Worm (Caenorhabditis elegans) whole organism, late embryonic: ENCODE results near the gene etr-1.

Experiments used
- C38D4.7 ChIP-seq: fragments of 200-800 bp; sonication (Bioruptor generic); optimal IDR thresholded peaks from 2 replicates; lab custom pipeline; 2018; ENCODE audit warnings: mild to moderate bottlenecking, missing genetic modification characterization, moderate library complexity, missing compliant biosample characterization
- F13H6.1 ChIP-seq: sonication (generic microtip); optimal IDR thresholded peaks from 2 replicates; lab custom pipeline; 2016; ENCODE audit warnings: missing genetic modification characterization, missing compliant biosample characterization
- K02D7.2 ChIP-seq: sonication (generic microtip); optimal IDR thresholded peaks from 2 replicates; lab custom pipeline; 2017; ENCODE audit warnings: mild to moderate bottlenecking, missing genetic modification characterization, missing compliant biosample characterization
- K09A11.1 ChIP-seq: sonication (generic microtip); optimal IDR thresholded peaks from 2 replicates; lab custom pipeline; 2017; ENCODE audit warnings: antibody characterized with exemption, mild to moderate bottlenecking, missing genetic modification characterization, missing compliant biosample characterization; ENCODE audit not compliant: insufficient read depth
- T23F11.4 ChIP-seq: fragments of 200-800 bp; sonication (Bioruptor generic); optimal IDR thresholded peaks from 2 replicates; lab custom pipeline; 2018; ENCODE audit warnings: mild to moderate bottlenecking, missing genetic modification characterization, missing compliant biosample characterization
- Y22D7AL.16 ChIP-seq: sonication (generic microtip); optimal IDR thresholded peaks from 2 replicates; lab custom pipeline; 2016; ENCODE audit warnings: missing genetic modification characterization, missing compliant biosample characterization
- ceh-14 ChIP-seq: sonication (generic microtip); optimal IDR thresholded peaks from 2 replicates; lab custom pipeline; 2016; ENCODE audit warnings: missing genotype, missing genetic modification characterization, missing compliant biosample characterization
- ceh-18 ChIP-seq: sonication (generic microtip); optimal IDR thresholded peaks from 2 replicates; lab custom pipeline; 2016; ENCODE audit warnings: missing genetic modification characterization, missing compliant biosample characterization
- ceh-22 ChIP-seq: sonication (generic microtip); optimal IDR thresholded peaks from 2 replicates; lab custom pipeline; 2017; ENCODE audit warnings: missing biosample characterization, missing genetic modification characterization
- ceh-30 ChIP-seq: fragments of 150-350 bp; optimal IDR thresholded peaks from 2 replicates; lab custom pipeline; 2014; ENCODE audit warnings: missing biosample characterization, missing genetic modification characterization
- ceh-31 ChIP-seq: sonication (generic microtip); optimal IDR thresholded peaks from 2 replicates; lab custom pipeline; 2016; ENCODE audit warnings: missing genetic modification characterization, missing compliant biosample characterization
- ceh-34 ChIP-seq: sonication (generic microtip); optimal IDR thresholded peaks from 2 replicates; lab custom pipeline; 2016; ENCODE audit warnings: mild to moderate bottlenecking, missing genetic modification characterization, missing compliant biosample characterization
- ceh-45 ChIP-seq: fragments of 200-800 bp; sonication (Bioruptor generic); IDR thresholded peaks from 2 replicates; pipeline ENCODE4 v1.3.6; 2022; ENCODE audit warnings: missing genetic modification reagents, missing genetic modification characterization, missing compliant biosample characterization
- dmd-4 ChIP-seq: sonication (generic microtip); optimal IDR thresholded peaks from 2 replicates; lab custom pipeline; 2016; ENCODE audit warnings: borderline replicate concordance, missing genetic modification characterization, missing compliant biosample characterization
- eyg-1 ChIP-seq: sonication (generic microtip); optimal IDR thresholded peaks from 2 replicates; lab custom pipeline; 2016; ENCODE audit warnings: missing genotype, missing genetic modification characterization, missing compliant biosample characterization
- fax-1 ChIP-seq: sonication (generic microtip); optimal IDR thresholded peaks from 2 replicates; lab custom pipeline; 2016; ENCODE audit warnings: missing genotype, missing genetic modification characterization, missing compliant biosample characterization
- gmeb-2 ChIP-seq: sonication (generic microtip); optimal IDR thresholded peaks from 2 replicates; lab custom pipeline; 2016; ENCODE audit warnings: missing genetic modification characterization, inconsistent platforms, missing compliant biosample characterization
- hlh-13 ChIP-seq: fragments of 200-800 bp; sonication (Bioruptor generic); optimal IDR thresholded peaks from 2 replicates; lab custom pipeline; 2018; ENCODE audit warnings: mild to moderate bottlenecking, missing genetic modification characterization, missing compliant biosample characterization
- hlh-30 ChIP-seq: sonication (generic microtip); optimal IDR thresholded peaks from 2 replicates; lab custom pipeline; 2017; ENCODE audit warnings: antibody characterized with exemption, missing genetic modification characterization, missing compliant biosample characterization; ENCODE audit not compliant: insufficient read depth
- lim-6 ChIP-seq: sonication (generic microtip); optimal IDR thresholded peaks from 2 replicates; lab custom pipeline; 2016; ENCODE audit warnings: missing genetic modification characterization, missing compliant biosample characterization
- lin-11 ChIP-seq: fragments of 200-800 bp; sonication (Bioruptor generic); optimal IDR thresholded peaks from 2 replicates; lab custom pipeline; 2018; ENCODE audit warnings: mild to moderate bottlenecking, missing genetic modification characterization, missing compliant biosample characterization
- mec-3 ChIP-seq: sonication (generic microtip); optimal IDR thresholded peaks from 2 replicates; lab custom pipeline; 2016; ENCODE audit warnings: borderline replicate concordance, missing genetic modification characterization, missing compliant biosample characterization
- nfya-1 ChIP-seq: sonication (generic microtip); optimal IDR thresholded peaks from 2 replicates; lab custom pipeline; 2017; ENCODE audit warnings: missing genetic modification characterization, mild to moderate bottlenecking, missing compliant biosample characterization, antibody characterized with exemption, moderate library complexity
- nhr-232 ChIP-seq: sonication (generic microtip); optimal IDR thresholded peaks from 2 replicates; lab custom pipeline; 2016; ENCODE audit warnings: missing genetic modification characterization, missing compliant biosample characterization
- odd-2 ChIP-seq: sonication (generic microtip); optimal IDR thresholded peaks from 2 replicates; lab custom pipeline; 2017; ENCODE audit warnings: antibody characterized with exemption, mild to moderate bottlenecking, missing genetic modification characterization, missing compliant biosample characterization
- pax-1 ChIP-seq: fragments of 150-350 bp; optimal IDR thresholded peaks from 2 replicates; lab custom pipeline; 2014; ENCODE audit warnings: missing biosample characterization, missing genetic modification characterization
- pha-4 ChIP-seq: fragments of 150-350 bp; optimal IDR thresholded peaks from 2 replicates; lab custom pipeline; 2018; ENCODE audit warnings: missing biosample characterization, missing genetic modification reagents, missing genetic modification characterization
- pqm-1 ChIP-seq: sonication (generic microtip); optimal IDR thresholded peaks from 2 replicates; lab custom pipeline; 2016; ENCODE audit warnings: missing genetic modification characterization, missing compliant biosample characterization
- pros-1 ChIP-seq: fragments of 150-350 bp; optimal IDR thresholded peaks from 2 replicates; lab custom pipeline; 2014; ENCODE audit warnings: missing biosample characterization, missing genetic modification reagents, missing genetic modification characterization
- rnt-1 ChIP-seq: sonication (generic microtip); optimal IDR thresholded peaks from 2 replicates; lab custom pipeline; 2016; ENCODE audit warnings: missing genetic modification characterization, missing compliant biosample characterization
- sdc-2 ChIP-seq: sonication (generic microtip); optimal IDR thresholded peaks from 2 replicates; lab custom pipeline; 2016; ENCODE audit warnings: missing genotype, missing genetic modification characterization, missing compliant biosample characterization
- sox-4 ChIP-seq: sonication (generic microtip); optimal IDR thresholded peaks from 2 replicates; lab custom pipeline; 2017; ENCODE audit warnings: mild to moderate bottlenecking, missing genetic modification characterization, inconsistent platforms, missing compliant biosample characterization
- tbx-2 ChIP-seq: sonication (generic microtip); optimal IDR thresholded peaks from 2 replicates; lab custom pipeline; 2016; ENCODE audit warnings: missing genetic modification characterization, missing compliant biosample characterization
- unc-3 ChIP-seq, 2 experiments: fragments of 200-800 bp in 1 of 2; sonication (Bioruptor generic) in 1 of 2; sonication (generic microtip) in 1 of 2; conservative IDR thresholded peaks in 1 of 2; optimal IDR thresholded peaks in 1 of 2; 2 replicates each; pipeline versions ENCODE4 v1.3.6 to Lab custom; 2016 to 2022; ENCODE audit warnings: missing compliant biosample characterization in 2 of 2, missing genetic modification characterization in 2 of 2, missing genetic modification reagents in 1 of 2
- unc-42 ChIP-seq: sonication (generic microtip); optimal IDR thresholded peaks from 2 replicates; lab custom pipeline; 2016; ENCODE audit warnings: missing genotype, missing genetic modification characterization, missing compliant biosample characterization
- unc-55 ChIP-seq: sonication (generic microtip); optimal IDR thresholded peaks from 2 replicates; lab custom pipeline; 2017; ENCODE audit warnings: missing biosample characterization, missing genetic modification reagents, missing genetic modification characterization
- unc-86 ChIP-seq: sonication (generic microtip); optimal IDR thresholded peaks from 2 replicates; lab custom pipeline; 2016; ENCODE audit warnings: missing genetic modification characterization, missing compliant biosample characterization
- ztf-16 ChIP-seq: sonication (generic microtip); optimal IDR thresholded peaks from 2 replicates; lab custom pipeline; 2017; ENCODE audit warnings: missing genetic modification characterization, missing compliant biosample characterization

Gene etr-1

DNA sequence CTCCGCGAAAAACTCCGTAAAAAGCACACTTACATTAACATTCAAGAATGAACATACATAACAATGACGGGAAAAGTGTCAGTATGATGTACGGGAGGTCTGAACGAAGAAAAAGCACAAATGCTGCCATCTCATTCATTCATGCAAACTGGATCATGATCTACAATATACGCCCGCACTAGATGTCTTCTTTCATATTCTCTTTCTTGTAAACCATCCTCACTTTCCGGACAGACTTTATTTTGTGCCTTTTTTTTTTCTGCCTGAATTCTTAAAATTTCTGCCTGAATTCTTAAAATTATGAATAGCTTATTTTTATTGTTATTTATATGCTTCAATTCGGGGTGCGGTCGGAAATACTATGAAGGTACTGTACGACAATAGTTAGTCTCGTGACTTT, 27.0 kb upstream of the etr-1 start, which contains the start of gene K10B4.1:
Gene K10B4.1 (plus strand): TSS at position 301 of the 400 bp plus-strand sequence.
- TF ChIP-seq odd-2 (no peak), gmeb-2 (tag; lab: Kevin White, UChicago) (no peak), ceh-34 (tag; lab: Kevin White, UChicago) (no peak), ztf-16 (tag; lab: Kevin White, UChicago) (no peak), unc-86 (tag; lab: Kevin White, UChicago) (no peak), unc-42 (tag; lab: Kevin White, UChicago) (no peak), pros-1 (tag; lab: Kevin White, UChicago) (no peak), K09A11.1 (no peak), dmd-4 (tag; lab: Kevin White, UChicago) (no peak), Y22D7AL.16 (tag; lab: Kevin White, UChicago) (no peak), rnt-1 (tag; lab: Kevin White, UChicago) (no peak), lim-6 (tag; lab: Kevin White, UChicago) (no peak), T23F11.4 (no peak), eyg-1 (tag; lab: Kevin White, UChicago) (no peak), ceh-31 (no peak), hlh-13 (GFP tag; lab: Kevin White, UChicago) (no peak), pqm-1 (no peak), pax-1 (tag; lab: Kevin White, UChicago) (no peak)

DNA sequence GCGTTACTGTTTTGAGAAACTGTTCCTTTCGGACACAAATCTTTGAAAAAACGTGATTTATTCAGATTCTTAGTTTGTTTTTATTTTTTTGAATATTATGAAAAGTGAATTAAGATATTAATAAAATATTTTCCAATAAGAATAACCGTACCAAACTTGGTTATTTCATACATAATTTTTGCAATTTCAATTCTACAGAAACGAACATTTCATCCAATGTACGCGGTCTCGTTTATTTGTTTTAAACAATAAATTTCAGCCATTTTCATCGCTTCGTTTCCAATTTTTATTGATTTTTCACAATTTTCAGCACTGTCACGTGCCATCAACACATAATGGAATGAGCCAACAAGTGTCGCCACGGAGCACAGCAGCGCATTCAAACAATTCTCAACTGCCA, 15.2 kb upstream of the etr-1 start, which contains the start of gene T25D3.4:
Gene T25D3.4 (plus strand): TSS at position 301 of the 400 bp plus-strand sequence.
- TF ChIP-seq pqm-1 (no peak), ceh-31 (no peak), hlh-30 (tag; lab: Kevin White, UChicago) (no peak), nhr-232 (tag; lab: Kevin White, UChicago) (no peak), ceh-18 (tag; lab: Kevin White, UChicago) (no peak), ceh-14 (no peak), F13H6.1 (no peak), sdc-2 (tag; lab: Kevin White, UChicago) (no peak), ztf-16 (tag; lab: Kevin White, UChicago) (no peak)

DNA sequence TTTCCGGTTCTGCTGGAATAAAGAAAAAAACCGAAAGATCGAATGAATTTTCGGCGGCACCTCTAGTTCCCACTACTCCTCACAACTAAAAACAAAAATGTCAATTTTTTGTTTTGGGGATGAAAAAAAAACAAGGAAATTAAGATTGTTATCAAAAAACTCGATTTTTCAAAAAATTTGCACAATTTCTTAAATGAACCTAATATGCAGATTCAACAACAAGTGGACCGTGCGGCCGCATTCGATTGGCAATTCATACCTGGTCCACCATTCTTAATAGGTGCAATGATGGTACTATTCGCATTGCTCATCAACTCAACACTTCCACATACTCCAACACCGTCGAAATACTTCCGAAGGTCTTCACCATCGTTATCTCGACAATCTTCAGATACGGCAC, 10.7 kb upstream of the etr-1 start:
- TF ChIP-seq ceh-30 (tag; lab: Kevin White, UChicago) (no peak), C38D4.7 (no peak), ceh-34 (tag; lab: Kevin White, UChicago) (no peak), K02D7.2 (tag; lab: Kevin White, UChicago) (no peak), unc-86 (tag; lab: Kevin White, UChicago) (no peak), nfya-1 (tag; lab: Kevin White, UChicago) (no peak), ceh-45 (no peak), unc-55 (GFP tag; lab: Kevin White, UChicago) (no peak), unc-3 (GFP tag; conservative IDR thresholded peaks at IDR 0.05; lab: Robert Waterston, UW) (no peak), unc-3 (tag; optimal IDR thresholded peaks at IDR 0.05; lab: Kevin White, UChicago) (no peak), tbx-2 (tag; lab: Kevin White, UChicago) (no peak), fax-1 (tag; lab: Kevin White, UChicago) (no peak), pha-4 (tag; lab: Kevin White, UChicago) (no peak), ceh-22 (tag; lab: Kevin White, UChicago) (no peak), eyg-1 (tag; lab: Kevin White, UChicago) (no peak), rnt-1 (tag; lab: Kevin White, UChicago) (no peak), mec-3 (no peak), K09A11.1 (no peak), lin-11 (tag; lab: Kevin White, UChicago) (no peak), sox-4 (tag; lab: Kevin White, UChicago) (no peak)
